Fruit fly (Drosophila melanogaster) S2 (cell line): ENCODE results near the gene CG5418.

ENCODE experiments used
- CG8478 ChIP-seq: fragments of >200 bp; optimal IDR thresholded peaks from 2 replicates; lab custom pipeline; 2018
- CTCF ChIP-seq, 2 experiments: fragments of >200 bp; optimal IDR thresholded peaks; 2 replicates each; lab custom pipeline; 2018

- no peak for TF ChIP-seq CTCF (optimal IDR thresholded peaks at IDR 0.05; lab: Kevin White, UChicago)
- TF ChIP-seq CG8478 (lab: Kevin White, UChicago), result no peak
Measured at dm6 chr2L:12483519-12483865, 30.4 kb upstream of the CG5418 start.
